Fruit fly (Drosophila melanogaster): ENCODE data around the gene CG33270.

DNA sequence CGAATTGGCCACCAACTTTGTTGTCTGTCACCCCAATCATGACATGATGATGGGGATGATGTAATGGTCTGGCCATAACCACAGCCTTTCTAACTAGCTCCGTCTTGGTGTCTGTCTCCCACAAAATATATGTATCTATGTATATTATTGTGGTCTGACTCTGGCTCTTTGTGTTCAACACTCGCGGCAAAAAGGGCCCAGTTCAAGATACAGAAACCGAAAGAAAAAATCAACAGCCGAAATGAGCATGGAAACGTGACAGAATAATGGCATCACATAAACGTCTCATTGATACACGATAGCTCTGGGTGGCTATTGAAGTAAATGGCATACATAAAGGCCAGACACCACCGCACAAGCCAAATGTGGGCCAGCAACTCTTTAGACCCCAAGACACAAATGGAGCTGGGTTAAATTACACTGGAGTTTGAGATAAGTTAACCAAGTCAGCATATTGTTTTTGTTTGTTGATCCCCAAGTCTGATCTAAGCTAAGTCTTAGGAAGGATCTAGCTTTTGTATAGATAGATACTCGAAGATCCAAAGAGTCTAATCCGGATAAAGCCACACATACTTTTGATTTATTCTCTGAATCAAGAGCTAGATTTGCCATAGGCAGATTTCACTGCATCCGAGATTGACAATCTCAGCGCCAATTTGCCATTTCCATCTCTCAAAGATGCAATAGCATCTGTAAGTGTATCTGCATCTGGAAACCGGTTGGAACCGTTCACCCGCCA, 46.3 kb downstream of the CG33270 start:
- no peak for TF ChIP-seq CG1603 (tag; optimal IDR thresholded peaks at IDR 0.05)
- TF ChIP-seq CG4730 (GFP tag; IDR thresholded peaks at IDR 0.05), result no peak
- no peak for TF ChIP-seq Lhr (GFP tag; optimal IDR thresholded peaks at IDR 0.05)
- no peak for TF ChIP-seq CG3726 (GFP tag; IDR thresholded peaks at IDR 0.05)
- TF ChIP-seq usp (GFP tag; optimal IDR thresholded peaks at IDR 0.05), result no peak
- TF ChIP-seq Blimp-1 (GFP tag; optimal IDR thresholded peaks at IDR 0.05), result no peak
- no peak for TF ChIP-seq insv (GFP tag; optimal IDR thresholded peaks at IDR 0.05)
- TF ChIP-seq Atf6 (GFP tag; IDR thresholded peaks at IDR 0.05), result no peak
- TF ChIP-seq dimm (GFP tag; IDR thresholded peaks at IDR 0.05), result no peak
- TF ChIP-seq CG13296 (GFP tag; optimal IDR thresholded peaks at IDR 0.05), result no peak
- TF ChIP-seq crol (GFP tag; IDR thresholded peaks at IDR 0.05), result no peak
- TF ChIP-seq Bdp1 (GFP tag; optimal IDR thresholded peaks at IDR 0.05), result no peak

All from whole organism, embryonic.